Worm (Caenorhabditis elegans): ENCODE data around the gene T22F3.7.
A peak's percentile ranks its signal among the peaks of the same experiment; 100 is the strongest.

The T22F3.7 gene

DNA sequence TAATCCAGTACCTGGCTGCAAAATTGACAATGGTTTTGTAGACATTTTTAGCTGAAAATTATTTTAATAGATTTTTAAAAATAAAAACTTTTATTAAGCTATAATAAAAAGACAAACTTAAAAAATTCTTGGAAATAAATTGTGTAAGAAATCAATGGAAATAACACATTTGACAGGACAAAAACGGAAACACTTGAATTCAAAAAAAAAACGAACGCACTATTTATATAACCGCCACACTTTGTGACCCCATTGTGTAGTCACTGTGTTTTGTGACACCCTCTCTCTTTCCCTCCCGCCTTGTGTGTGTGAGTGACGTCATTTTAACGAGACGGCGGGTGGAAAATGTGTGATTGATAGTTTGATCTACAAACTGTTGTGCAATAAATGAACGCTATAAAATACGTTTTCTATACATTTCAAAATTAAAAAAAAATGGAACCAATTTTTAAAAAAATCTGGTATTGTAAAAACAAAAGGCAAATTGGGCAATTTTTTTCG, 43.8 kb upstream of the T22F3.7 start, which contains the start of gene F59B1.8 (continued):
- 0 out of 2 replicates have a peak, but pooled peaks have one; percentile 9 for TF ChIP-seq let-526 (GFP tag; IDR thresholded peaks at IDR 0.05)

DNA sequence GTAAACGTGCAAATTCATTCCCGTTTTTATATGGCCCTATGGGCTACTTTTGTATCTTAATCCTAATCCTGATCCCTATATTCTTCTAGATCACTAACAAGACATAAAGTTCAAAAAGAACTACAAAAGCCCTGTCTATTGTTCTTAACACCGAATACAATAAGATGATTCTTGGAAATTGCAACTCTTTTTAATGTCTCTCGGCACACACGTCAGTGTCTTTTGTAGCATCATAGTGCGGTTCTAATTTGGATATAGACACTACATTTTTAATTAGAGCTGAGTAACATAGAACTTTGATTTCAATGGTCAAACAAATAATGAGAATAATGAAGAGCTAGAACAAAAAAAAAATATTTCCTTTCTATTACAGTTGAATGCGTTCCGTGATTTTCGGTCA, 39.4 kb upstream of the T22F3.7 start:
- TF ChIP-seq Y67H2A.10 (GFP tag; conservative IDR thresholded peaks at IDR 0.05): no peak
- TF ChIP-seq hlh-26 (GFP tag; conservative IDR thresholded peaks at IDR 0.05): no peak
- no peak for TF ChIP-seq ceh-27 (GFP tag; optimal IDR thresholded peaks at IDR 0.05)
- TF ChIP-seq K12H6.12 (tag; optimal IDR thresholded peaks at IDR 0.05): no peak
- TF ChIP-seq lin-35 (GFP tag; optimal IDR thresholded peaks at IDR 0.05): no peak
- TF ChIP-seq ztf-28 (GFP tag; IDR thresholded peaks at IDR 0.05): no peak
- TF ChIP-seq lin-40 (tag; optimal IDR thresholded peaks at IDR 0.05): no peak
- TF ChIP-seq sea-2 (GFP tag; IDR thresholded peaks at IDR 0.05): no peak
- no peak for TF ChIP-seq F10E7.11 (tag; optimal IDR thresholded peaks at IDR 0.05)
- TF ChIP-seq hmg-20 (GFP tag; IDR thresholded peaks at IDR 0.05): no peak
- no peak for TF ChIP-seq nhr-90 (tag; optimal IDR thresholded peaks at IDR 0.05)
- no peak for TF ChIP-seq zfh-2 (GFP tag; conservative IDR thresholded peaks at IDR 0.05)
- TF ChIP-seq rpc-1 (optimal IDR thresholded peaks at IDR 0.05): no peak
- no peak for TF ChIP-seq rpc-1 (tag; optimal IDR thresholded peaks at IDR 0.05)
- no peak for TF ChIP-seq ceh-58 (GFP tag; IDR thresholded peaks at IDR 0.05)
- no peak for TF ChIP-seq Y53G8AR.9 (GFP tag; conservative IDR thresholded peaks at IDR 0.05)
- no peak for TF ChIP-seq F37B4.10 (GFP tag; IDR thresholded peaks at IDR 0.05)
- no peak for TF ChIP-seq nfya-1 (tag; optimal IDR thresholded peaks at IDR 0.05; ENCODE audit: borderline replicate concordance, insufficient read depth)
- TF ChIP-seq ceh-79 (tag; optimal IDR thresholded peaks at IDR 0.05): no peak
- TF ChIP-seq F57C9.4 (tag; optimal IDR thresholded peaks at IDR 0.05): no peak

DNA sequence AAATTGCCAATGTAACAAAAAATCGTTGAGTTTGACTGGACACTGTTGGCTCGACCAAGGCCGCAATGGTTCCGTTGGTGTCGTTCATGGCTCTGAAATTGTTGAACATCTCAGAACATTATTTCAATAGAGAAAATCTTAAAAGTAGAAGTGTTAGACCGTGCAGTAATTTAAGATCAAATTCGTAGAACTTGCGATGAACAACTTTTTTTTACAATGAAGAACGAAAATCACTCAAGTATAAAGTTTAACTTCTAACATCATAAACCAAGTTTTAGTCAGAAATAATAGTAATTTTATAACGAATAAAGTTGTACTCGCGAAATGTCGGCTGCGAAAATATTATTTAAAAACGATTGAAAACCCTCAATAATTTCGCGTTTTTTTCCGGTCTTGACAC, 36.6 kb upstream of the T22F3.7 start, which contains the start of gene srx-41:
Gene srx-41, minus strand, starts transcription at position 101 of the 400 bp plus-strand sequence.
- TF ChIP-seq Y67H2A.10 (GFP tag; conservative IDR thresholded peaks at IDR 0.05) (no peak), unc-62 (GFP tag; optimal IDR thresholded peaks at IDR 0.05) (no peak), die-1 (tag; optimal IDR thresholded peaks at IDR 0.05) (no peak), nfya-1 (tag; optimal IDR thresholded peaks at IDR 0.05; ENCODE audit: borderline replicate concordance, insufficient read depth) (no peak), cebp-2 (GFP tag; IDR thresholded peaks at IDR 0.05) (no peak), madf-3 (GFP tag; IDR thresholded peaks at IDR 0.05) (no peak), ceh-91 (GFP tag; IDR thresholded peaks at IDR 0.05) (no peak), hrde-1 (tag; optimal IDR thresholded peaks at IDR 0.05; ENCODE audit: borderline replicate concordance) (no peak), unc-130 (GFP tag; optimal IDR thresholded peaks at IDR 0.05) (no peak), lsy-27 (tag; optimal IDR thresholded peaks at IDR 0.05; ENCODE audit: borderline replicate concordance, insufficient read depth) (no peak), snpc-1.1 (tag; optimal IDR thresholded peaks at IDR 0.05; ENCODE audit: insufficient read depth) (no peak), chd-7 (tag; optimal IDR thresholded peaks at IDR 0.05) (no peak), ceh-58 (GFP tag; IDR thresholded peaks at IDR 0.05) (no peak), F37B4.10 (GFP tag; IDR thresholded peaks at IDR 0.05) (no peak), ets-4 (GFP tag; optimal IDR thresholded peaks at IDR 0.05) (no peak), ama-1 (optimal IDR thresholded peaks at IDR 0.05) (no peak), ama-1 (GFP tag; optimal IDR thresholded peaks at IDR 0.05) (no peak), zfh-2 (GFP tag; conservative IDR thresholded peaks at IDR 0.05) (no peak), egl-18 (GFP tag; IDR thresholded peaks at IDR 0.05) (no peak), pha-4 (tag; optimal IDR thresholded peaks at IDR 0.05) (no peak)
